Fruit fly (Drosophila melanogaster): Measurements from ENCODE around the gene ome.
A peak's percentile ranks its signal among the peaks of the same experiment; 100 is the strongest.

The ome gene

DNA sequence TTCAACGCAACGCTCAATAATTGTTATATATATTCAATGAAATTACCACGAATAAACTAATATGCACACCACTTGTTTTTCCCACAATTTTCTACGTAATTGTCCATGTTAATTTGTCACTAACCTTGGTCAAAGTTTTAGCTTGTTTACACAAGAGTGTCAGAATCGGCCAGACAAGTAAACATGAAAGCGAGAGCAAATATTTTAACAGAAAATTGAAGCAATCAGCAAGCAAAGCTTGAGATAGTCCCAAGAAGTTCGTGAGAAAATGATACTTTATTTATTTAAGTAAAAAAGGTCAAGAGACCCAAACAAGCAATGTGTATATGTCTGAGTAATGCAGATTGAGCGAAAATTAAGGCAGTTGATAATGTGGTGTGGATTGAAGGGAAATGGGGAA is 35.4 kb downstream of the ome start (continued):
- TF ChIP-seq mirr (GFP tag; optimal IDR thresholded peaks at IDR 0.05), result peak; percentile 65
- TF ChIP-seq Xbp1 (GFP tag; optimal IDR thresholded peaks at IDR 0.05), result no peak
- TF ChIP-seq insv (GFP tag; optimal IDR thresholded peaks at IDR 0.05), result no peak
- TF ChIP-seq CG17612 (GFP tag; IDR thresholded peaks at IDR 0.05), result no peak
- no peak for TF ChIP-seq CG42726 (GFP tag; IDR thresholded peaks at IDR 0.05; ENCODE audit: partially characterized antibody)
- no peak for TF ChIP-seq tin (GFP tag; optimal IDR thresholded peaks at IDR 0.05)
- no peak for TF ChIP-seq pnt (GFP tag; optimal IDR thresholded peaks at IDR 0.05)
- TF ChIP-seq CG17568 (GFP tag; optimal IDR thresholded peaks at IDR 0.05), result peak; percentile 59
- TF ChIP-seq Sin3A (optimal IDR thresholded peaks at IDR 0.05), result no peak
- no peak for TF ChIP-seq pita (GFP tag; optimal IDR thresholded peaks at IDR 0.05)
- 0 out of 3 replicates have a peak, but pooled peaks have one; percentile 19 for TF ChIP-seq tgo (GFP tag; IDR thresholded peaks at IDR 0.05)
- no peak for TF ChIP-seq grau (tag; optimal IDR thresholded peaks at IDR 0.05)
- no peak for TF ChIP-seq chinmo (GFP tag; IDR thresholded peaks at IDR 0.05; ENCODE audit: partially characterized antibody)
- TF ChIP-seq CG13123 (GFP tag; optimal IDR thresholded peaks at IDR 0.05), result peak; percentile 56
- TF ChIP-seq wek (GFP tag; optimal IDR thresholded peaks at IDR 0.05), result peak; percentile 19
- TF ChIP-seq CG17328 (GFP tag; IDR thresholded peaks at IDR 0.05), result no peak
- no peak for TF ChIP-seq tx (GFP tag; optimal IDR thresholded peaks at IDR 0.05)
- no peak for TF ChIP-seq CG2889 (GFP tag; IDR thresholded peaks at IDR 0.05)
- TF ChIP-seq onecut (GFP tag; IDR thresholded peaks at IDR 0.05), result no peak
- no peak for TF ChIP-seq CG8388 (GFP tag; optimal IDR thresholded peaks at IDR 0.05)
- TF ChIP-seq ase (GFP tag; IDR thresholded peaks at IDR 0.05), result no peak
- no peak for TF ChIP-seq HLHmδ (GFP tag; optimal IDR thresholded peaks at IDR 0.05)
- TF ChIP-seq CG12219 (GFP tag; optimal IDR thresholded peaks at IDR 0.05), result no peak
- TF ChIP-seq vfl (GFP tag; optimal IDR thresholded peaks at IDR 0.05), result peak; percentile 5
- no peak for TF ChIP-seq kni (GFP tag; optimal IDR thresholded peaks at IDR 0.05)
- TF ChIP-seq ATbp (GFP tag; optimal IDR thresholded peaks at IDR 0.05), result peak; percentile 46
- TF ChIP-seq schlank (tag; optimal IDR thresholded peaks at IDR 0.05), result peak; percentile 69
- TF ChIP-seq dpn (GFP tag; optimal IDR thresholded peaks at IDR 0.05), result peak in 1 of 2 experiments; percentile 38
- TF ChIP-seq vvl (GFP tag; IDR thresholded peaks at IDR 0.05), result no peak
- no peak for TF ChIP-seq Bdp1 (GFP tag; optimal IDR thresholded peaks at IDR 0.05)
- no peak for TF ChIP-seq gt (GFP tag; IDR thresholded peaks at IDR 0.05)
- peak; percentile 76; the same call in 1 of the 2 replicates for TF ChIP-seq CG14014 (GFP tag; IDR thresholded peaks at IDR 0.05)
- peak; percentile 40 for TF ChIP-seq NfI (GFP tag; optimal IDR thresholded peaks at IDR 0.05)
- TF ChIP-seq Doc3 (GFP tag; IDR thresholded peaks at IDR 0.05; ENCODE audit: partially characterized antibody), result no peak
- TF ChIP-seq esg (GFP tag; conservative IDR thresholded peaks at IDR 0.05), result no peak
- TF ChIP-seq tna (GFP tag; IDR thresholded peaks at IDR 0.05; ENCODE audit: partially characterized antibody), result no peak
- peak; percentile 53 for TF ChIP-seq CG4854 (GFP tag; optimal IDR thresholded peaks at IDR 0.05)
- no peak for TF ChIP-seq CG34224 (GFP tag; IDR thresholded peaks at IDR 0.05; ENCODE audit: partially characterized antibody)
- no peak for TF ChIP-seq sr (GFP tag; IDR thresholded peaks at IDR 0.05)
- TF ChIP-seq CG7745 (tag; optimal IDR thresholded peaks at IDR 0.05), result no peak
- TF ChIP-seq org-1 (GFP tag; optimal IDR thresholded peaks at IDR 0.05), result peak; percentile 30
- TF ChIP-seq wdn (GFP tag; IDR thresholded peaks at IDR 0.05), result peak; percentile 51; the same call in 1 of the 2 replicates
- no peak for TF ChIP-seq bbx (GFP tag; IDR thresholded peaks at IDR 0.05; ENCODE audit: partially characterized antibody)
- no peak for TF ChIP-seq Opbp (GFP tag; IDR thresholded peaks at IDR 0.05; ENCODE audit: partially characterized antibody)
- no peak for TF ChIP-seq knrl (GFP tag; IDR thresholded peaks at IDR 0.05; ENCODE audit: partially characterized antibody)
- no peak for TF ChIP-seq slbo (GFP tag; IDR thresholded peaks at IDR 0.05)
- TF ChIP-seq Max (GFP tag; optimal IDR thresholded peaks at IDR 0.05), result peak; percentile 51
- no peak for TF ChIP-seq h (optimal IDR thresholded peaks at IDR 0.05)
- TF ChIP-seq CG34376 (GFP tag; optimal IDR thresholded peaks at IDR 0.05), result peak; percentile 8
- TF ChIP-seq CG7271 (tag; optimal IDR thresholded peaks at IDR 0.05), result no peak
- TF ChIP-seq hbn (GFP tag; IDR thresholded peaks at IDR 0.05; ENCODE audit: partially characterized antibody), result no peak

All from whole organism, embryonic.